Worm (Caenorhabditis elegans) whole organism, L2 larva: ENCODE data around the gene K06A4.2.

Experiments used
- ama-1 ChIP-seq: fragments of 150-350 bp; optimal IDR thresholded peaks from 2 replicates; lab custom pipeline; 2018; ENCODE audit warnings: inconsistent platforms
- mdl-1 ChIP-seq, 2 experiments: fragments of 150-350 bp in 1 of 2; sonication (generic microtip) in 1 of 2; optimal IDR thresholded peaks; 2 replicates each; lab custom pipeline; 2017; ENCODE audit warnings: missing biosample characterization in 2 of 2, missing genetic modification characterization in 2 of 2
- nhr-12 ChIP-seq: fragments of 150-350 bp; optimal IDR thresholded peaks from 2 replicates; lab custom pipeline; 2014; ENCODE audit warnings: missing biosample characterization, missing genetic modification characterization
- skn-1 ChIP-seq: sonication (generic microtip); optimal IDR thresholded peaks from 2 replicates; lab custom pipeline; 2017; ENCODE audit warnings: missing biosample characterization, missing genetic modification characterization
- unc-62 ChIP-seq: fragments of 150-350 bp; optimal IDR thresholded peaks from 2 replicates; lab custom pipeline; 2014; ENCODE audit warnings: missing biosample characterization, missing genetic modification reagents, missing genetic modification characterization
- ztf-11 ChIP-seq: sonication (generic microtip); optimal IDR thresholded peaks from 2 replicates; lab custom pipeline; 2017; ENCODE audit warnings: missing biosample characterization, missing genetic modification characterization

ce11 chrV:9444618-9445017, 39.4 kb upstream of the K06A4.2 start:
- TF ChIP-seq nhr-12 (tag; lab: Kevin White, UChicago), result no peak
- no peak for TF ChIP-seq ama-1
- TF ChIP-seq mdl-1 (tag; optimal IDR thresholded peaks at IDR 0.05; lab: Kevin White, UChicago), result no peak
- TF ChIP-seq skn-1, result no peak
- TF ChIP-seq unc-62, result no peak
- no peak for TF ChIP-seq ztf-11
